Fruit fly (Drosophila melanogaster): Measurements from ENCODE around the gene Taf2.

- TF ChIP-seq psq (optimal IDR thresholded peaks at IDR 0.05): no peak
- TF ChIP-seq Dll (optimal IDR thresholded peaks at IDR 0.05): no peak
- no peak for TF ChIP-seq CG8478 (optimal IDR thresholded peaks at IDR 0.05)
- TF ChIP-seq pan (optimal IDR thresholded peaks at IDR 0.05): no peak
Measured at dm6 chr3L:9848744-9849143, 39.7 kb downstream of the Taf2 start.
